Worm (Caenorhabditis elegans): ENCODE measurements around the gene C38C10.3.
A peak's percentile ranks its signal among the peaks of the same experiment; 100 is the strongest.

C38C10.3 gene

DNA sequence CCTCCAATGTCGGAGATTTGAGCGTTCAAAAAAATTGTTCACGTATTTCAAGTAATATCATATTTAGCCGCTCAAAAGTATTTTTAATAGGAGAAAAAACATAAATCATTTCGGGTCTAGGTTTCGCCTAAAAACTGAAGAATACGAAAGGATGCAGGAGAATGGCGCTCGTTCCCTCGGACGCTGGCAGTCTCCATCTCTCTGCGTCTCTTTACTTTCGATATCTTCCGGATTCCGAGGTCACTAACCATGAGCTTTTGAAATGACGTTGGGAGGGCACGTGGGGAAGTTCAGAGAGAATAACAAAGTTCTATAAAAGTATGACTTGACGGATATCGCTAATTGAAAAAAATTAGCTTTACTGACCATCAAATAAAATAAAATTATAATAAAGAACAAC is 5.5 kb upstream of the C38C10.3 start (continued):
- TF ChIP-seq nfyb-1 (GFP tag; IDR thresholded peaks at IDR 0.05), result no peak
- TF ChIP-seq somi-1 (GFP tag; optimal IDR thresholded peaks at IDR 0.05), result no peak
- no peak for TF ChIP-seq gei-17 (GFP tag; optimal IDR thresholded peaks at IDR 0.05)
- peak; percentile 54 for TF ChIP-seq snpc-3.4 (tag; optimal IDR thresholded peaks at IDR 0.05)
- no peak for TF ChIP-seq sptf-2 (GFP tag; optimal IDR thresholded peaks at IDR 0.05)
- peak; percentile 19 for TF ChIP-seq efl-1 (GFP tag; optimal IDR thresholded peaks at IDR 0.05)
- peak; percentile 31; the same call in 1 of the 2 replicates for TF ChIP-seq Y95B8A.8 (GFP tag; IDR thresholded peaks at IDR 0.05)
- TF ChIP-seq madf-6 (GFP tag; IDR thresholded peaks at IDR 0.05), result peak; percentile 82
- 0 out of 2 replicates have a peak, but pooled peaks have one; percentile 30 for TF ChIP-seq zfh-2 (GFP tag; conservative IDR thresholded peaks at IDR 0.05)
- no peak for TF ChIP-seq madf-10 (tag; optimal IDR thresholded peaks at IDR 0.05)
- peak; percentile 23 for TF ChIP-seq hrde-1 (tag; optimal IDR thresholded peaks at IDR 0.05; ENCODE audit: borderline replicate concordance)
- peak; percentile 48; the same call in 1 of the 2 replicates for TF ChIP-seq madf-3 (GFP tag; IDR thresholded peaks at IDR 0.05)
- TF ChIP-seq him-1 (tag; optimal IDR thresholded peaks at IDR 0.05), result no peak
- no peak for TF ChIP-seq let-526 (GFP tag; IDR thresholded peaks at IDR 0.05)
- TF ChIP-seq mcd-1 (GFP tag; IDR thresholded peaks at IDR 0.05), result peak; percentile 38; the same call in 1 of the 2 replicates
- peak; percentile 59 for TF ChIP-seq lin-54 (GFP tag; optimal IDR thresholded peaks at IDR 0.05)
- no peak for TF ChIP-seq lag-1 (GFP tag; IDR thresholded peaks at IDR 0.05)
- TF ChIP-seq F33H1.4 (GFP tag; IDR thresholded peaks at IDR 0.05), result 0 out of 2 replicates have a peak, but pooled peaks have one; percentile 13
- no peak for TF ChIP-seq snpc-1.1 (tag; optimal IDR thresholded peaks at IDR 0.05; ENCODE audit: insufficient read depth)
- no peak for TF ChIP-seq nhr-27 (tag; optimal IDR thresholded peaks at IDR 0.05)
- TF ChIP-seq F55B11.4 (tag; optimal IDR thresholded peaks at IDR 0.05; ENCODE audit: borderline replicate concordance, insufficient read depth), result no peak
- 0 out of 2 replicates have a peak, but pooled peaks have one; percentile 69 for TF ChIP-seq nfya-2 (GFP tag; IDR thresholded peaks at IDR 0.05)
- no peak for TF ChIP-seq snpc-1.3 (tag; optimal IDR thresholded peaks at IDR 0.05; ENCODE audit: insufficient read depth)
- peak; percentile 41; the same call in 1 of the 2 replicates for TF ChIP-seq hmg-1.2 (GFP tag; IDR thresholded peaks at IDR 0.05)
- TF ChIP-seq F52B5.7 (tag; optimal IDR thresholded peaks at IDR 0.05), result no peak
- TF ChIP-seq ceh-58 (GFP tag; IDR thresholded peaks at IDR 0.05), result no peak
- TF ChIP-seq tbp1 (GFP tag; optimal IDR thresholded peaks at IDR 0.05), result peak; percentile 12
- TF ChIP-seq repo-1 (tag; optimal IDR thresholded peaks at IDR 0.05), result no peak
- no peak for TF ChIP-seq ccch-3 (GFP tag; optimal IDR thresholded peaks at IDR 0.05)
- peak; percentile 31; the same call in 1 of the 2 replicates for TF ChIP-seq D2030.7 (GFP tag; IDR thresholded peaks at IDR 0.05)
- TF ChIP-seq ztf-26 (tag; optimal IDR thresholded peaks at IDR 0.05), result no peak
- peak; percentile 46 for TF ChIP-seq madf-8 (GFP tag; conservative IDR thresholded peaks at IDR 0.05)
- TF ChIP-seq T26A5.8 (tag; optimal IDR thresholded peaks at IDR 0.05), result no peak
- no peak for TF ChIP-seq atf-7 (tag; optimal IDR thresholded peaks at IDR 0.05)
- TF ChIP-seq fkh-3 (tag; optimal IDR thresholded peaks at IDR 0.05), result no peak
- no peak for TF ChIP-seq egrh-3 (GFP tag; IDR thresholded peaks at IDR 0.05)
- TF ChIP-seq nhr-80 (tag; optimal IDR thresholded peaks at IDR 0.05), result no peak
- TF ChIP-seq cebp-1 (GFP tag; IDR thresholded peaks at IDR 0.05), result no peak
- TF ChIP-seq cebp-1 (tag; optimal IDR thresholded peaks at IDR 0.05), result peak; percentile 30
- no peak for TF ChIP-seq C17E4.6 (GFP tag; IDR thresholded peaks at IDR 0.05)
- TF ChIP-seq xnd-1 (tag; optimal IDR thresholded peaks at IDR 0.05), result peak; percentile 35
- TF ChIP-seq ztf-18 (tag; optimal IDR thresholded peaks at IDR 0.05), result no peak
- 0 out of 2 replicates have a peak, but pooled peaks have one; percentile 7 for TF ChIP-seq rcor-1 (GFP tag; IDR thresholded peaks at IDR 0.05)
- TF ChIP-seq K11D2.4 (GFP tag; IDR thresholded peaks at IDR 0.05), result peak; percentile 55; the same call in 1 of the 2 replicates
- TF ChIP-seq Y53F4B.3 (GFP tag; IDR thresholded peaks at IDR 0.05), result no peak
- no peak for TF ChIP-seq sea-2 (GFP tag; IDR thresholded peaks at IDR 0.05)
- TF ChIP-seq attf-3 (GFP tag; conservative IDR thresholded peaks at IDR 0.05), result no peak
- TF ChIP-seq tbx-9 (tag; optimal IDR thresholded peaks at IDR 0.05; ENCODE audit: borderline replicate concordance), result no peak

Data from whole organism, young adult.